Fruit fly (Drosophila melanogaster): ENCODE results near the gene CG10877.

Gene CG10877

DNA sequence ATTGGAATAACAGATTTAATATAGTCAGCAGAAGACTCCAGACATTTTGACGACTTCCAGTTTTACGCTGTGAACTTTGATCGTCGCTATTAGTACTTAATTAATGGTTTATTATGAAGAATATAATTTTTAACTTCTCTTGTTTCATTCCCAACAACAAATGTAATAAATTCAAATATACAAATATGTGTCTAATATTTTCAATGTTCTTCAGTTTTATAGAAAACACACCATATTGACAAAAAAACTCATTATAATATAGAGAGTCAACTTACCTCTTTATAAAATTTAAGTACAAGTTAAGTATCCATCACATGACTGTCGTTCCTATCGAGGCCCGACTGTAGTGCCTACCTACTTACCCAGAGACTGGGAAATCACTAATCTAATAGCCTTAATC, 9.5 kb upstream of the CG10877 start (continued):
- TF ChIP-seq fd3F (GFP tag; optimal IDR thresholded peaks at IDR 0.05) (no peak), repo (GFP tag; optimal IDR thresholded peaks at IDR 0.05) (no peak), ase (GFP tag; IDR thresholded peaks at IDR 0.05) (no peak), CG12236 (GFP tag; optimal IDR thresholded peaks at IDR 0.05) (no peak), ftz-f1 (GFP tag; optimal IDR thresholded peaks at IDR 0.05) (no peak), Med (GFP tag) (peak; percentile 42), CG12155 (GFP tag; optimal IDR thresholded peaks at IDR 0.05) (no peak), btn (GFP tag; optimal IDR thresholded peaks at IDR 0.05) (no peak), Hr78 (GFP tag; optimal IDR thresholded peaks at IDR 0.05) (no peak), sima (GFP tag; optimal IDR thresholded peaks at IDR 0.05) (no peak), CG17802 (tag; optimal IDR thresholded peaks at IDR 0.05) (no peak), sd (tag; optimal IDR thresholded peaks at IDR 0.05) (peak; percentile 39), scrt (GFP tag; optimal IDR thresholded peaks at IDR 0.05) (no peak), gem (tag; optimal IDR thresholded peaks at IDR 0.05) (peak; percentile 45), CG11723 (GFP tag; optimal IDR thresholded peaks at IDR 0.05) (no peak), ttk (GFP tag; IDR thresholded peaks at IDR 0.05) (no peak), Meics (GFP tag; optimal IDR thresholded peaks at IDR 0.05) (peak; percentile 11), CG8388 (GFP tag; optimal IDR thresholded peaks at IDR 0.05) (no peak), CG10321 (GFP tag; IDR thresholded peaks at IDR 0.05) (no peak), CG4854 (GFP tag; optimal IDR thresholded peaks at IDR 0.05) (no peak), slbo (GFP tag; IDR thresholded peaks at IDR 0.05) (no peak), CG31388 (GFP tag; optimal IDR thresholded peaks at IDR 0.05) (no peak), CG9727 (GFP tag; optimal IDR thresholded peaks at IDR 0.05) (no peak), CG18262 (tag; optimal IDR thresholded peaks at IDR 0.05) (peak; percentile 30), Oaz (GFP tag; IDR thresholded peaks at IDR 0.05) (no peak), ato (GFP tag; IDR thresholded peaks at IDR 0.05; ENCODE audit: partially characterized antibody) (no peak), Hr51 (GFP tag; optimal IDR thresholded peaks at IDR 0.05) (peak in 1 of 2 experiments; percentile 54), row (GFP tag; IDR thresholded peaks at IDR 0.05) (peak; percentile 33; the same call in 1 of the 3 replicates), Oli (tag; optimal IDR thresholded peaks at IDR 0.05) (peak; percentile 18), Hr3 (GFP tag; optimal IDR thresholded peaks at IDR 0.05) (no peak), CG13287 (GFP tag; IDR thresholded peaks at IDR 0.05; ENCODE audit: partially characterized antibody) (no peak), Jarid2 (GFP tag; optimal IDR thresholded peaks at IDR 0.05) (no peak), lbe (GFP tag; optimal IDR thresholded peaks at IDR 0.05) (no peak), hb (GFP tag; IDR thresholded peaks at IDR 0.05; ENCODE audit: partially characterized antibody) (no peak), CG4328 (GFP tag; optimal IDR thresholded peaks at IDR 0.05) (no peak), Nf-YC (tag; optimal IDR thresholded peaks at IDR 0.05) (no peak), grau (tag; optimal IDR thresholded peaks at IDR 0.05) (peak; percentile 90), tx (GFP tag; optimal IDR thresholded peaks at IDR 0.05) (no peak), gcm2 (GFP tag; optimal IDR thresholded peaks at IDR 0.05) (no peak), Rfx (GFP tag; IDR thresholded peaks at IDR 0.05) (no peak), zen (tag; optimal IDR thresholded peaks at IDR 0.05) (peak; percentile 6), CG12104 (GFP tag; optimal IDR thresholded peaks at IDR 0.05) (no peak), sc (optimal IDR thresholded peaks at IDR 0.05) (no peak), sc (GFP tag; optimal IDR thresholded peaks at IDR 0.05) (no peak), CG6689 (GFP tag; IDR thresholded peaks at IDR 0.05) (no peak), lmd (GFP tag; IDR thresholded peaks at IDR 0.05) (peak; percentile 27; the same call in 1 of the 2 replicates), Xrp1 (GFP tag; IDR thresholded peaks at IDR 0.05) (peak; percentile 31; the same call in 1 of the 2 replicates), tap (tag; optimal IDR thresholded peaks at IDR 0.05) (no peak), Hmr (GFP tag; optimal IDR thresholded peaks at IDR 0.05) (no peak), CG14860 (GFP tag; IDR thresholded peaks at IDR 0.05; ENCODE audit: partially characterized antibody) (no peak), toy (GFP tag; IDR thresholded peaks at IDR 0.05) (no peak)
